Worm (Caenorhabditis elegans): ENCODE measurements around the gene F35C11.7.

The F35C11.7 gene

DNA sequence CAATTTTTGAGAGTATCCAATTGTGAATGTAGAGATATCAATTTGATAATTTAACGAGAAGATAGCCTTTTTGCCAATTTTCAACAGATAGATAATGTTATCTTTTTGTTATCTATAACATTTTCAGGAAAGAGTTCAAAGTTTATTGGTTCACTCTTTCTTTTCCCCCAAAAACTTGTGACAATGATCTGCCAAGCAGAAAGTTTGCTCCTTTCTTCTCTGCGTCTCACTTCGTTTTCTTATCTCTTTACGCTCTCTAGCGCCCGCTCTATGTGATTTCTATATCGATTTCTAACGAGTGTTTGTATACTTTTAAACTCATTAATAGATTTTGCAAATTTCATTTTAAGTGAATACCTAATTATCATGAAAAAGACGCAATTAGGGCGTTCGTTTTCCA lies 29.6 kb upstream of the F35C11.7 start:
- TF ChIP-seq him-1 (tag; optimal IDR thresholded peaks at IDR 0.05) (no peak), dao-5 (tag; optimal IDR thresholded peaks at IDR 0.05) (no peak), W03F9.2 (tag; optimal IDR thresholded peaks at IDR 0.05) (no peak)

DNA sequence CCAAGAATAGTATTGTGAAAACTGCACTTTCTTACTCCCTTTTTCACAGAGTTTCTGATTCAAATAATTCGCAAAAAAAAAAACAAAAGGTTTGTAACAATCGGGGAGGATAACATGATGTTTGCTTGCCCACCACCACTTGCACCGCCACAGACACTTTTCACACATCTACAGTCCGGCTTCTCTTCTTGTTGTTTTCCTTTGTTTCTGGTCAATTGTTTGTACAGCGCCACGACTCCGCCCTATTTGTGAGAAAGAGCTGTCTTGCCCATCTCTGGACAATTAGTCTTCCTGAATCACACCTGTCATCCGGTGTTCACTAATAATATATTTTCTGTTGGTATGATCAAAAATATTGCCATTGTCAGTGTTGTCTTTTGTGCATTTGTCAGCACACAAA lies 25.1 kb upstream of the F35C11.7 start, which contains the start of gene M110.9:
Gene M110.9, plus strand, starts transcription at position 301 of the 400 bp plus-strand sequence.
- no peak for TF ChIP-seq W03F9.2 (tag; optimal IDR thresholded peaks at IDR 0.05)
- no peak for TF ChIP-seq dao-5 (tag; optimal IDR thresholded peaks at IDR 0.05)
- no peak for TF ChIP-seq him-1 (tag; optimal IDR thresholded peaks at IDR 0.05)

DNA sequence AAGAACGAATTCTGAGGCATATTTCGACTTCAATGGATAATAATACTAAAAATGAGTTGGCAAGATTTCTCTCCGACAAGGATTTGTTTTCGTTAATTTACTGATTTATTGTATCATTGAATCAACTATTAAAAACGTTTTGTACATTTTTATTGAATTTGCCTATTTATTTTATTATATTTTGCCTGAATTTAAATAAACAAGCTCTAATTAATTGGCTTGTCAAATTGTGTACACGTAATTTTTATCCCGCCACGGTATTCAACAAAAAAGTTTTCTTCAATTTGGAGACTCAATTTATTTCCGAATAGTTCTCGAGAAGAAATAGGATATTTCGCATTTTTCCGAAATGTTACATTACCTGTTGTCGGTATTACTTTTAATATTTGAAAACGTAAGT lies 23.6 kb upstream of the F35C11.7 start, which contains the start of gene M110.7:
Gene M110.7, plus strand, starts transcription at position 301 of the 400 bp plus-strand sequence.
- no peak for TF ChIP-seq him-1 (tag; optimal IDR thresholded peaks at IDR 0.05)
- TF ChIP-seq dao-5 (tag; optimal IDR thresholded peaks at IDR 0.05): no peak
- TF ChIP-seq W03F9.2 (tag; optimal IDR thresholded peaks at IDR 0.05): no peak

DNA sequence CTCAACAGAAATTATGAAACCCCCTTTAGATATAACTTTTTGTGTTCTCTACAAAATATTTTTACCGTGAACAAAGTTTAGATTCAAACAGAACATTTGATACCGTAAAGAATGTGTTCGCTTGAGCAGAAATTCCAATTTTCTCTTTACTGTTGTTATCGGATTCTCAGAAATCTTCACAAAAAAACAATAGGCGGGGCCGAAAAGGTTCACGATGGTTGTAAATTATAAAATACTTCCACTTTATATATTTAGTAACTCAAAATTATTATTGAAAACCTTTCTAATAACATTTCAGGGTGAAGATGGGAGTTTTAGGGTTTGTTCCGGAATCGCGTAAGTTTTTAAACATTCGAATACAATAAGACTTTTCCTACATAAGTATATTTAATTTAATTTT lies 18.0 kb upstream of the F35C11.7 start, which contains the start of gene nlp-5:
Gene nlp-5, plus strand, starts transcription at position 301 of the 400 bp plus-strand sequence.
- TF ChIP-seq him-1 (tag; optimal IDR thresholded peaks at IDR 0.05): no peak
- no peak for TF ChIP-seq dao-5 (tag; optimal IDR thresholded peaks at IDR 0.05)
- TF ChIP-seq W03F9.2 (tag; optimal IDR thresholded peaks at IDR 0.05): no peak

DNA sequence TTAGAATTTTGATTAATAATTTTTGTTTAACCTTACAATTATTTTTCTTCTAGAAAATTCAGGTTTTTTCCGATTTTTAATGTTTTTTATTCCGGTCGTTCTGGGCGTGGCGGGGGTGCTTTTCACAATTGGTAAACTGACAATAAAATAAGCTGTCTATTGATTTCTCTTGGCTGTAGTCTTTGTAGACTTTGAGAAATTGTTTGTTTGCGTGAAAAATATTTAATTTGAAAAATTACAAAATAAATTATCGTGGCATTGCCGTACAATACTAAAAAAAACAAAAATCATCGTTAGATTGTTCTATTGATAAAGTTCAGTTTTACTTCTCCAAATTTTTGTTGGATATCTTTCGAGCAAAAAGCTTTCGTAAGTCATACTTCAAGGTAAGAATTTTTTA lies 9.6 kb upstream of the F35C11.7 start, which contains the start of gene F35C11.3:
Gene F35C11.3, plus strand, starts transcription at position 301 of the 400 bp plus-strand sequence.
- TF ChIP-seq him-1 (tag; optimal IDR thresholded peaks at IDR 0.05) (no peak), W03F9.2 (tag; optimal IDR thresholded peaks at IDR 0.05) (no peak), dao-5 (tag; optimal IDR thresholded peaks at IDR 0.05) (no peak)

DNA sequence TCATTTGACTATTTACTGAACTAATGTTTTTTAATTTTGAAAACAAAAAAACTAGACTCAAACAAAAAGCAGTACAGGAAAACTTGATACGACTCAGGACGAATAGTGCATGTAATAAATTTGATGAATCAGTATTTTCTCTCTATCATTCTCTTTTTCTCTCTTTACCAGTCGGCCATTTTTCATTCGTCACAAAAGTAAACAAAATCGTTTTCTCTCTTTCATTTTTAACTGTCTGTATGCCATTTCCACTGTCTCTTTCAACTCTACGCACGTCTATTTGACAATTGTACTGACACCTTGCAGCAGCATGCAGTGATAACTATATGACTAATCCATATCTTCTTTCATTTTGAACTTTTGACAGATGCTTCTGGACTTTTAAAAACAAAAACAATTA lies 7.4 kb upstream of the F35C11.7 start, which contains the start of the genes F35C11.2 and F35C11.4:
Gene F35C11.2, minus strand, starts transcription at position 90 of the 400 bp plus-strand sequence.
Gene F35C11.4, plus strand, starts transcription at position 260 of the 400 bp plus-strand sequence.
- TF ChIP-seq dao-5 (tag; optimal IDR thresholded peaks at IDR 0.05): no peak
- peak; percentile 4 for TF ChIP-seq W03F9.2 (tag; optimal IDR thresholded peaks at IDR 0.05)
- TF ChIP-seq him-1 (tag; optimal IDR thresholded peaks at IDR 0.05): no peak

DNA sequence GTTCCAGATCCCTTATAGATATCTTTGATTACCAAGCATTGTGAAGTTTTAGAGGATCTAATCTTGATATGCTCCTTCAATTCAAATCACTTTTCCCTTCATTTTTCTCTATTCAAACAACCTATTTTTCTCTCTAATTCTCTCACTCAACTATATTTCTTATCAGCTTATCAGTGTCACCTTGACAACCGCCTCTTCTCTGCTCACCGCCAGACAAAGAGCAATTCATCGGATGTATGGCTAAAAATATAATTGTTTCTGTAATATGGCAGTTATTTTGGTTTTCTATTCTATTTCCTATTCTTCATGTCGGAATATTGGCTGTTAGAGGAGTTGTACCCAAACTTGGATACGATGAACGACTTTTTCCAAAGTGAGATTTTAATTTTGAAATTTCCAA lies 6.4 kb upstream of the F35C11.7 start:
- TF ChIP-seq dao-5 (tag; optimal IDR thresholded peaks at IDR 0.05) (no peak), him-1 (tag; optimal IDR thresholded peaks at IDR 0.05) (no peak), W03F9.2 (tag; optimal IDR thresholded peaks at IDR 0.05) (no peak)

DNA sequence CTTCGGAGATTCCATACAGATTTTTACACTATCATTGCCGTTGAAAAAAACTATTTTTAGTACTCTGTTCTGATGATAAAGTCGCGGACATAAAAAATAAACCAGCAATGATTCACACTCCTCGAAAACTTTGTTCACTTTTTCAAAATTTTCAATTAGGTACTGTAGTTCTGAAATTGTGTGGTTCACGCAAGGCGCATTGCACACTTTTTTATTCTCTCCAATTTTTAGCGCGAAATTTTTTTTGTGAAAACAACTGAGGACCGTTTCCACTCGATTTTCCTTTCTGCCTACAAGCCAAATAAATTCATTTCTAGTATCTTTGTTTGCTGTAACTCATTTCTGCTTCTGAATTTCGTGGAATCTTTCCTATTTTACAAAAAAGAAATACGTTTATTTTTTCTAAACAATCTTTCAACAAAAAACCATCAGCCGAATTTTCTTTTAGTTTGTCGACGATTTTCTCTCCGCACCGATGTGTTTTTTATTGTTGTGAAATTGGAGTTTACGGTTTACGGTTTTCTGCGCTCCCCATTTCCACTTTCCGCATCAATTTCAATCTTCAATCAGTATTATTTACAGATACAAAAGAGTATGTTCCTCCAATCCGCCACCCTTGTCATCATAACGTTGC lies 2.8 kb upstream of the F35C11.7 start, which contains the start of gene F35C11.5:
Gene F35C11.5, plus strand, starts transcription at position 584 of the 634 bp plus-strand sequence.
- TF ChIP-seq W03F9.2 (tag; optimal IDR thresholded peaks at IDR 0.05): no peak
- no peak for TF ChIP-seq him-1 (tag; optimal IDR thresholded peaks at IDR 0.05)
- TF ChIP-seq dao-5 (tag; optimal IDR thresholded peaks at IDR 0.05): no peak

DNA sequence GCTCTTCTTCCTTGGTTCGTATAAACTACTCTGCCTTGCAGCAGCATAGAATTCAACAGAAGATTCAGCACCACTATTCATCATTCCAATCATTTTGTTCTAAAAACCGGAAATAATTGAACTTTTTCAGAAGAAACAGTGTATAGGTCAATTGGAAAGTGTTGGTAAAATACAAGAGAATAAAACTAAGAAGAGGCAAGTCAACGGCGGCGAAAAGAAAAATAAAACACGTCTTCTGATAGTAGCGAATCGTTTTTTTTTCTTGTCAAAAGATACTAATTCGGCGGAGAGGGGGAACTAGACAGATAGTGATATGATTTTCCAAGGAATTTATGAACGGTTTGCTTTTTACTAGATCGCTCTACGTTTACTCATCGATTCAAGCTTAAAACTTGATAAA lies 2.9 kb downstream of the F35C11.7 start, which contains the start of gene F35C11.6:
Gene F35C11.6, minus strand, starts transcription at position 101 of the 400 bp plus-strand sequence.
- TF ChIP-seq him-1 (tag; optimal IDR thresholded peaks at IDR 0.05) (no peak), dao-5 (tag; optimal IDR thresholded peaks at IDR 0.05) (no peak), W03F9.2 (tag; optimal IDR thresholded peaks at IDR 0.05) (no peak)

DNA sequence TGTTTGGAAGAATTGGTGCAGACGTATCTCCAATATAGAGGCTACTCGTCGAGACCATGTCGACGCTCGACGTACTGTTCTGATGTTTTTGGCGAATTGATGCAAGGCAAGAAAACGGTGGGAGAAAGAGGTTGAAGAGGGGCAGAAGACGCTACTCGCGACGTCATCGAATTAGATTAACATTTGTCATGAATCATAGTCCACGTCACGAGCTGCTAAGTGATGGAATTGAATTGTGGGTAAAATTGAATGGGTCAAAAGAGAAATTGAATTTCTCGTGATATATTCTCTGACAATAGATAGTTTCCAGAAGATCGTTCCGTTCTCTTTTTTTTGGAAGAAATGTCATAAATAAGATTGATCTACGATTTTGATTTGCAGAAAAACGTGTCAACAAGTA lies 3.6 kb downstream of the F35C11.7 start:
- no peak for TF ChIP-seq dao-5 (tag; optimal IDR thresholded peaks at IDR 0.05)
- TF ChIP-seq him-1 (tag; optimal IDR thresholded peaks at IDR 0.05): no peak
- TF ChIP-seq W03F9.2 (tag; optimal IDR thresholded peaks at IDR 0.05): no peak

DNA sequence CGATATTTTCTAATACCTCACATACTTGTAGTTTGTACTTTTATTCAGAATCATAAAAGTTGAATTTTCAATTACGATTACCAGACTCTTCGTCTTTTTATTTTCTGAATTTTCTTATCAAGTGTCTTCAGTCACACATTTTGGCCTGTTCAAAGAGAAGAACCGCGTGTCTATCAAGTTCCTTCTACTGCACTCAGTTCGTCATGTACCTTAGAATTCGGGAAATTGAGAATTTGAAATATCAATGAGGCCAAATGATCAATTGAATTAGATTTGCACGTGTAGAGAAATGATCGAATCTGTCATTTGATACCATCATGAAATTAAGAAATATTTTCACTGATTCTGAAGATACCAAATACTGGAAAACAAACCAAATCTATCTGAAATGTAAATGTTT lies 7.4 kb downstream of the F35C11.7 start:
- no peak for TF ChIP-seq him-1 (tag; optimal IDR thresholded peaks at IDR 0.05)
- no peak for TF ChIP-seq dao-5 (tag; optimal IDR thresholded peaks at IDR 0.05)
- no peak for TF ChIP-seq W03F9.2 (tag; optimal IDR thresholded peaks at IDR 0.05)

DNA sequence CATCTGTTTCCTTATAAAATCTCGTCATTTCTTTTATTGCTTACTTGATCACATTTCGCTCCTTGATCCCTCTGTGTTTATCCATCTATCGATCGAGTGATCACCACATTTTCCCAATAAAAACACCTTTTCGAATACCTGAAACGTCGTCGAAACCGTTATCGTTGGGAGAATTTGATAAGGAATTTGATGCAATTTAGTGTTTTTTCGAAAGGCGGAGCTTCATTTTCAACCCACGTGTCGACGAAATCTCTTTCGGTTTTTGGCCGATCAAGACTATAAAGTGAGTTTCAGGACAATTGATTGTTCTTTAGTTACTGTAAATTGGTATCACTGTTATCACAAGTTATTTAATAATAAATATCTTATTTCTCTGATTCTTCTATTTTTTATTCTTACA lies 8.5 kb downstream of the F35C11.7 start, which contains the start of gene srdh-1:
Gene srdh-1, plus strand, starts transcription at position 43 of the 400 bp plus-strand sequence.
- no peak for TF ChIP-seq dao-5 (tag; optimal IDR thresholded peaks at IDR 0.05)
- no peak for TF ChIP-seq him-1 (tag; optimal IDR thresholded peaks at IDR 0.05)
- TF ChIP-seq W03F9.2 (tag; optimal IDR thresholded peaks at IDR 0.05): no peak

DNA sequence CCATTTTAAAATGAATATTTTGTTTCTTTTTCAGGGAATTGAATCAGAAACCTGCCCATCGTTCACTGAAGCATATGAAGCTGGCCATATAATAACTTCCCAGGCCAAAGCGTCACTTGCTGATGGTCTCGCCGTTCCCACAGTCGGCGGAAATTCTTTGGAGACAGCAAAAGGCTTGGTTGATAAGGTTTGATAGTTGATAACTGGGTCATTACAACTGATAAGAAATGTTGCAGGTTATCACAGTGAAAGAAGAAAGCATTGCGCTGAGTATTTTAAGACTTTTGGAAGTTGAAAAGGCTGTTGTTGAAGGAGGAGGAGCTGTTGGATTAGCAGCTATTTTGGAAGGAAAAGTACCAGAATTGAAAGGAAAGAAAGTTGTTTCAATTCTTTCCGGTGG lies 10.4 kb downstream of the F35C11.7 start:
- TF ChIP-seq dao-5 (tag; optimal IDR thresholded peaks at IDR 0.05) (no peak), him-1 (tag; optimal IDR thresholded peaks at IDR 0.05) (no peak)

DNA sequence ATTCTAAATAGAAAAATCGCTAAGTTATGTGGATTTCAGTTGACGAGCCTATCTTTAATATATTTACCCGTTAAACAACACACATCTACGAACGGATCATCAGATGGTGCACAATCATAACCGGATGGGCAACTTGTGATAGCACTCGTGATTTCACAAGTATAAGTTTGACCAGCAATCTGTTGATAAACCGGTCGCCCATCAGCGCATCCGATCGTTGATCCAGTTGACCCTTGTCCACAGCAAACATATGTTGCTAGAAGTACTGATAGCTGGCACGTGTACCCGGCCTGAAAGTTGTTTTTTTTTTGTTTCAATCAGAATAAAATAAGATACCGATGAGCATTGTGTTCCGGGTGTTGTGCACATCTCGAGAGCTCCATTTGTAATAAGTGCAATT lies 11.6 kb downstream of the F35C11.7 start:
- TF ChIP-seq dao-5 (tag; optimal IDR thresholded peaks at IDR 0.05) (no peak), him-1 (tag; optimal IDR thresholded peaks at IDR 0.05) (no peak), W03F9.2 (tag; optimal IDR thresholded peaks at IDR 0.05) (no peak)
